Fruit fly (Drosophila melanogaster) whole organism, embryonic: ENCODE results near the gene opa.

Experiments
- Atf3 ChIP-seq: fragments of 200-800 bp; sonication (Bioruptor generic); optimal IDR thresholded peaks from 3 replicates; lab custom pipeline; 2016; ENCODE audit warnings: missing biosample characterization, missing genetic modification characterization
- Awh ChIP-seq: fragments of 200-800 bp; sonication (Bioruptor generic); IDR thresholded peaks from 2 replicates; pipeline ENCODE4, ENCODE4 v1.3.6; 2022; ENCODE audit warnings: missing biosample characterization, missing genetic modification characterization
- CG11247 ChIP-seq: fragments of 200-800 bp; sonication (Bioruptor generic); IDR thresholded peaks from 2 replicates; pipeline ENCODE4 v1.3.6; 2022; ENCODE audit warnings: missing biosample characterization, missing genetic modification characterization
- CG12219 ChIP-seq: fragments of 200-800 bp; sonication (Bioruptor generic); optimal IDR thresholded peaks from 3 replicates; lab custom pipeline; 2018; ENCODE audit warnings: missing biosample characterization, mild to moderate bottlenecking, missing genetic modification characterization
- CG12236 ChIP-seq: fragments of 200-800 bp; sonication (Bioruptor generic); optimal IDR thresholded peaks from 2 replicates; lab custom pipeline; 2016; ENCODE audit warnings: missing biosample characterization, missing genetic modification characterization
- CG14441 ChIP-seq: fragments of 200-800 bp; sonication (Bioruptor generic); IDR thresholded peaks from 2 replicates; pipeline ENCODE4 v1.3.6; 2022; ENCODE audit warnings: missing biosample characterization, missing genetic modification characterization
- CG16813 ChIP-seq: fragments of 200-800 bp; sonication (Bioruptor generic); IDR thresholded peaks from 3 replicates; pipeline ENCODE4 v1.3.6; 2022; ENCODE audit warnings: missing biosample characterization, missing genetic modification characterization; ENCODE audit not compliant: partially characterized antibody
- CG17612 ChIP-seq: fragments of 200-800 bp; sonication (Bioruptor generic); IDR thresholded peaks from 2 replicates; pipeline ENCODE4 v1.3.6; 2022; ENCODE audit warnings: missing biosample characterization, missing genetic modification characterization
- CG18599 ChIP-seq: fragments of 200-800 bp; sonication (Bioruptor generic); optimal IDR thresholded peaks from 3 replicates; lab custom pipeline; 2017; ENCODE audit warnings: missing biosample characterization, missing genetic modification characterization, mild to moderate bottlenecking, moderate library complexity, missing genetic modification reagents
- CG2116 ChIP-seq: fragments of 200-800 bp; sonication (Bioruptor generic); optimal IDR thresholded peaks from 3 replicates; lab custom pipeline; 2018; ENCODE audit warnings: missing biosample characterization, mild to moderate bottlenecking, missing genetic modification characterization
- CG2129 ChIP-seq: fragments of 200-800 bp; sonication (Bioruptor generic); IDR thresholded peaks from 2 replicates; pipeline ENCODE4 v1.3.6; 2022; ENCODE audit warnings: missing biosample characterization, missing genetic modification characterization; ENCODE audit not compliant: partially characterized antibody
- CG31224 ChIP-seq: fragments of 200-800 bp; sonication (Bioruptor generic); IDR thresholded peaks from 2 replicates; pipeline ENCODE4 v1.3.6; 2022; ENCODE audit warnings: missing biosample characterization, missing genetic modification characterization
- CG3847 ChIP-seq: fragments of 200-800 bp; sonication (Bioruptor generic); IDR thresholded peaks from 2 replicates; pipeline ENCODE4 v1.3.6; 2022; ENCODE audit warnings: missing biosample characterization, missing genetic modification characterization
- CG4617 ChIP-seq: fragments of 200-800 bp; sonication (Bioruptor generic); optimal IDR thresholded peaks from 3 replicates; lab custom pipeline; 2016; ENCODE audit warnings: missing biosample characterization, missing genetic modification characterization, borderline replicate concordance
- CG4730 ChIP-seq: fragments of 200-800 bp; sonication (Bioruptor generic); IDR thresholded peaks from 2 replicates; pipeline ENCODE4 v1.3.6; 2022; ENCODE audit warnings: missing biosample characterization, missing genetic modification characterization
- CG6175 ChIP-seq: fragments of 200-800 bp; sonication (Bioruptor generic); IDR thresholded peaks from 3 replicates; pipeline ENCODE4 v1.3.6; 2022; ENCODE audit warnings: missing biosample characterization, missing genetic modification characterization
- CG6654 ChIP-seq: fragments of 200-800 bp; sonication (Bioruptor generic); optimal IDR thresholded peaks from 2 replicates; lab custom pipeline; 2017; ENCODE audit warnings: missing biosample characterization, mild to moderate bottlenecking, missing genetic modification characterization
- CG8765 ChIP-seq: fragments of 200-800 bp; sonication (Bioruptor generic); IDR thresholded peaks from 2 replicates; pipeline ENCODE4 v1.3.6; 2022; ENCODE audit warnings: missing biosample characterization, missing genetic modification characterization
- CG9797 ChIP-seq: fragments of 200-800 bp; sonication (Bioruptor generic); optimal IDR thresholded peaks from 3 replicates; lab custom pipeline; 2018; ENCODE audit warnings: missing biosample characterization, mild to moderate bottlenecking, missing genetic modification characterization
- CG9876 ChIP-seq: fragments of 200-800 bp; sonication (Bioruptor generic); optimal IDR thresholded peaks from 2 replicates; lab custom pipeline; 2016; ENCODE audit warnings: missing biosample characterization, missing genetic modification characterization
- CTCF ChIP-seq: fragments of 200-800 bp; sonication (Bioruptor generic); optimal IDR thresholded peaks from 2 replicates; lab custom pipeline; 2017; ENCODE audit warnings: missing biosample characterization, mild to moderate bottlenecking, missing genetic modification characterization, moderate library complexity
- CrebB ChIP-seq: fragments of 200-800 bp; sonication (Bioruptor generic); optimal IDR thresholded peaks from 3 replicates; lab custom pipeline; 2018; ENCODE audit warnings: missing biosample characterization, mild to moderate bottlenecking, missing genetic modification characterization
- E2f2 ChIP-seq: fragments of 200-800 bp; sonication (Bioruptor generic); IDR thresholded peaks from 2 replicates; pipeline ENCODE4 v1.3.6; 2022; ENCODE audit warnings: missing biosample characterization, missing genetic modification characterization
- H2.0 ChIP-seq: fragments of 200-800 bp; sonication (Bioruptor generic); IDR thresholded peaks from 2 replicates; pipeline ENCODE4 v1.3.6; 2022; ENCODE audit warnings: missing biosample characterization, missing genetic modification characterization
- HmgZ ChIP-seq: fragments of 200-800 bp; sonication (Bioruptor generic); optimal IDR thresholded peaks from 2 replicates; lab custom pipeline; 2018; ENCODE audit warnings: missing biosample characterization, mild to moderate bottlenecking, missing genetic modification characterization
- Lim3 ChIP-seq: fragments of 200-800 bp; sonication (Bioruptor generic); IDR thresholded peaks from 2 replicates; pipeline ENCODE4 v1.3.6; 2022; ENCODE audit warnings: missing biosample characterization, missing genetic modification characterization
- MESR4 ChIP-seq: fragments of 200-800 bp; sonication (Bioruptor generic); optimal IDR thresholded peaks from 2 replicates; lab custom pipeline; 2018; ENCODE audit warnings: missing biosample characterization, mild to moderate bottlenecking, missing genetic modification characterization, moderate library complexity
- MTF-1 ChIP-seq: fragments of 200-800 bp; sonication (Bioruptor generic); optimal IDR thresholded peaks from 2 replicates; lab custom pipeline; 2018; ENCODE audit warnings: missing biosample characterization, mild to moderate bottlenecking, missing genetic modification characterization, borderline replicate concordance
- Mrtf ChIP-seq: fragments of 200-800 bp; sonication (Bioruptor generic); IDR thresholded peaks from 3 replicates; pipeline ENCODE4 v1.3.6; 2022; ENCODE audit warnings: missing biosample characterization, missing genetic modification characterization
- NfI ChIP-seq: fragments of 200-800 bp; sonication (Bioruptor generic); optimal IDR thresholded peaks from 3 replicates; lab custom pipeline; 2018; ENCODE audit warnings: missing biosample characterization, mild to moderate bottlenecking, missing genetic modification characterization, moderate library complexity
- Ptx1 ChIP-seq: fragments of 200-800 bp; sonication (Bioruptor generic); IDR thresholded peaks from 2 replicates; pipeline ENCODE4 v1.3.6; 2022; ENCODE audit warnings: missing biosample characterization, missing genetic modification characterization
- Sin3A ChIP-seq: fragments of >200 bp; optimal IDR thresholded peaks from 2 replicates; lab custom pipeline; 2018
- Usf ChIP-seq: fragments of 200-800 bp; sonication (Bioruptor generic); optimal IDR thresholded peaks from 2 replicates; lab custom pipeline; 2017; ENCODE audit warnings: missing genotype, missing biosample characterization, missing genetic modification characterization
- Xbp1 ChIP-seq: fragments of 200-800 bp; sonication (Bioruptor generic); optimal IDR thresholded peaks from 3 replicates; lab custom pipeline; 2016; ENCODE audit warnings: missing biosample characterization, mild to moderate bottlenecking, missing genetic modification characterization
- aop ChIP-seq: fragments of 200-800 bp; sonication (Bioruptor generic); IDR thresholded peaks from 2 replicates; pipeline ENCODE4 v1.3.6; 2022; ENCODE audit warnings: missing biosample characterization, missing genetic modification characterization
- cad ChIP-seq: fragments of >200 bp; optimal IDR thresholded peaks from 2 replicates; lab custom pipeline; 2017; ENCODE audit warnings: missing biosample characterization, missing genetic modification characterization
- cg ChIP-seq: fragments of 200-800 bp; sonication (Bioruptor generic); optimal IDR thresholded peaks from 3 replicates; lab custom pipeline; 2019; ENCODE audit warnings: missing biosample characterization, mild to moderate bottlenecking, missing genetic modification characterization, moderate library complexity
- disco-r ChIP-seq: fragments of 200-800 bp; sonication (Bioruptor generic); optimal IDR thresholded peaks from 2 replicates; lab custom pipeline; 2016; ENCODE audit warnings: missing biosample characterization, missing genetic modification characterization
- dmrt99B ChIP-seq: fragments of 200-800 bp; sonication (Bioruptor generic); optimal IDR thresholded peaks from 2 replicates; lab custom pipeline; 2018; ENCODE audit warnings: missing biosample characterization, mild to moderate bottlenecking, missing genetic modification characterization, moderate library complexity
- esg ChIP-seq: fragments of 200-800 bp; sonication (Bioruptor generic); conservative IDR thresholded peaks from 2 replicates; pipeline ENCODE4 v1.3.6; 2022; ENCODE audit warnings: missing biosample characterization, missing genetic modification characterization
- ftz-f1 ChIP-seq: fragments of 200-800 bp; sonication (Bioruptor generic); optimal IDR thresholded peaks from 2 replicates; lab custom pipeline; 2016; ENCODE audit warnings: missing biosample characterization, missing genetic modification characterization
- gt ChIP-seq: fragments of 200-800 bp; sonication (Bioruptor generic); IDR thresholded peaks from 2 replicates; pipeline ENCODE4 v1.3.6; 2022; ENCODE audit warnings: missing biosample characterization, missing genetic modification characterization
- insv ChIP-seq, 2 experiments: fragments of 200-800 bp; sonication (Bioruptor generic); optimal IDR thresholded peaks; 3 replicates each; lab custom pipeline; 2016 to 2018; ENCODE audit warnings: missing biosample characterization in 2 of 2, missing genetic modification characterization in 2 of 2
- jigr1 ChIP-seq: fragments of 200-800 bp; sonication (Bioruptor generic); IDR thresholded peaks from 3 replicates; pipeline ENCODE4 v1.3.6; 2022; ENCODE audit warnings: missing biosample characterization, missing genetic modification characterization
- klu ChIP-seq: fragments of 200-800 bp; sonication (Bioruptor generic); IDR thresholded peaks from 2 replicates; pipeline ENCODE4 v1.3.6; 2022; ENCODE audit warnings: missing biosample characterization, missing genetic modification characterization
- lmd ChIP-seq: fragments of 200-800 bp; sonication (Bioruptor generic); IDR thresholded peaks from 2 replicates; pipeline ENCODE4 v1.3.6; 2022; ENCODE audit warnings: missing biosample characterization, missing genetic modification characterization
- pan ChIP-seq, 4 experiments: fragments of >200 bp in 3 of 4; fragments of 200-800 bp in 1 of 4; sonication (Bioruptor generic) in 1 of 4; optimal IDR thresholded peaks in 3 of 4; IDR thresholded peaks in 1 of 4; 2 replicates each; pipeline versions ENCODE4 v1.3.6 to Lab custom; 2017 to 2022; ENCODE audit warnings: missing biosample characterization in 2 of 4, missing genetic modification characterization in 2 of 4, mixed read lengths in 1 of 4
- pita ChIP-seq: fragments of 200-800 bp; sonication (Bioruptor generic); optimal IDR thresholded peaks from 2 replicates; lab custom pipeline; 2017; ENCODE audit warnings: missing biosample characterization, mild to moderate bottlenecking, missing genetic modification characterization
- pzg ChIP-seq: fragments of 200-800 bp; sonication (Bioruptor generic); optimal IDR thresholded peaks from 3 replicates; lab custom pipeline; 2018; ENCODE audit warnings: missing biosample characterization, mild to moderate bottlenecking, missing genetic modification characterization, moderate library complexity
- rib ChIP-seq: fragments of 200-800 bp; sonication (Bioruptor generic); IDR thresholded peaks from 2 replicates; pipeline ENCODE4 v1.3.6; 2022; ENCODE audit warnings: missing biosample characterization, missing genetic modification characterization
- seq ChIP-seq: fragments of 200-800 bp; sonication (Bioruptor generic); IDR thresholded peaks from 2 replicates; pipeline ENCODE4 v1.3.6; 2022; ENCODE audit warnings: missing biosample characterization, missing genetic modification characterization
- vnd ChIP-seq: fragments of 200-800 bp; sonication (Bioruptor generic); IDR thresholded peaks from 3 replicates; pipeline ENCODE4 v1.3.6; 2022; ENCODE audit warnings: missing biosample characterization, missing genetic modification characterization; ENCODE audit not compliant: partially characterized antibody

The opa gene

DNA sequence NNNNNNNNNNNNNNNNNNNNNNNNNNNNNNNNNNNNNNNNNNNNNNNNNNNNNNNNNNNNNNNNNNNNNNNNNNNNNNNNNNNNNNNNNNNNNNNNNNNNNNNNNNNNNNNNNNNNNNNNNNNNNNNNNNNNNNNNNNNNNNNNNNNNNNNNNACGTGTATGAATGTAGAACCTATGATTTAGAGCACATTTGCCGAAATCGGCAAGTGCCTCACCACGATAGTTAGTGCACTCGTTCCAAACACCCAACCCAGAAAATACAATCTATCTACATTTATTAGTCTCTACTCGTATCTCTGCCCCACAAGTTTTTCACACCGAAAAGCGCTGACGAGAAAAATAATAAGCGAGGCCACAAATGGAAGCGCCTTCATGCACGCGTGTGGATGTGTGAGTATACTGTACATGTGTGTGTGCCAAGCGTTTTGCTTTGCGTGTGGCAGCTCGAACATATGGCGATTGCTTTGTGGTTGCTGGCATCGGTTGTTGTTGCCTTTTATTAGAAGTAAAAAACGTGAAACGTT lies 48.4 kb upstream of the opa start (continued):
- TF ChIP-seq Usf (GFP tag; lab: Kevin White, UChicago) (no peak), dmrt99B (tag; lab: Kevin White, UChicago) (peak; percentile 29), Lim3 (GFP tag; lab: Robert Waterston, UW) (no peak), CG4617 (GFP tag; lab: Kevin White, UChicago) (no peak), cad (no peak), pan (optimal IDR thresholded peaks at IDR 0.05; lab: Kevin White, UChicago) (no peak), pan (GFP tag; optimal IDR thresholded peaks at IDR 0.05 in 1 of 2, IDR thresholded peaks at IDR 0.05 in 1 of 2) (no peak), rib (GFP tag; lab: Robert Waterston, UW) (0 out of 2 replicates have a peak, but pooled peaks have one; percentile 33), CG17612 (GFP tag; lab: Robert Waterston, UW) (no peak), klu (no peak), NfI (GFP tag; lab: Kevin White, UChicago) (peak; percentile 39), vnd (GFP tag; lab: Robert Waterston, UW) (0 out of 3 replicates have a peak, but pooled peaks have one; percentile 8), insv (GFP tag; optimal IDR thresholded peaks at IDR 0.05; lab: Kevin White, UChicago) (no peak), CG11247 (GFP tag; lab: Robert Waterston, UW) (no peak), CG9797 (GFP tag; lab: Kevin White, UChicago) (no peak), gt (GFP tag; lab: Robert Waterston, UW) (no peak), aop (no peak), CG2116 (GFP tag; lab: Kevin White, UChicago) (no peak), MESR4 (GFP tag; lab: Kevin White, UChicago) (no peak), Xbp1 (GFP tag; lab: Kevin White, UChicago) (peak; percentile 10), esg (GFP tag; lab: Robert Waterston, UW) (no peak; the same call in 1 of the 2 replicates), CG16813 (peak; percentile 24; the same call in 1 of the 3 replicates), CG14441 (GFP tag; lab: Robert Waterston, UW) (peak; percentile 53), pita (no peak), Atf3 (GFP tag; lab: Kevin White, UChicago) (no peak), CG4730 (GFP tag; lab: Robert Waterston, UW) (no peak), CG8765 (no peak), CG6654 (no peak), HmgZ (tag; lab: Kevin White, UChicago) (peak; percentile 4), Awh (GFP tag; lab: Robert Waterston, UW) (no peak), CG2129 (GFP tag; lab: Robert Waterston, UW) (no peak), pzg (no peak), CTCF (no peak), CrebB (tag; lab: Kevin White, UChicago) (no peak), CG12236 (no peak), CG18599 (GFP tag; lab: Kevin White, UChicago) (no peak), ftz-f1 (GFP tag; lab: Kevin White, UChicago) (peak; percentile 68), jigr1 (no peak), lmd (GFP tag; lab: Robert Waterston, UW) (peak; percentile 41), cg (GFP tag; lab: Kevin White, UChicago) (peak; percentile 86), CG12219 (GFP tag; lab: Kevin White, UChicago) (peak; percentile 28), seq (GFP tag; lab: Robert Waterston, UW) (peak; percentile 29; the same call in 1 of the 2 replicates), CG9876 (no peak), CG3847 (no peak), Mrtf (GFP tag; lab: Robert Waterston, UW) (no peak), E2f2 (no peak), Sin3A (lab: Kevin White, UChicago) (no peak), CG6175 (GFP tag; lab: Robert Waterston, UW) (peak; percentile 91), MTF-1 (GFP tag; lab: Kevin White, UChicago) (no peak), disco-r (GFP tag; lab: Kevin White, UChicago) (no peak), Ptx1 (GFP tag; lab: Robert Waterston, UW) (0 out of 2 replicates have a peak, but pooled peaks have one; percentile 39), CG31224 (GFP tag; lab: Robert Waterston, UW) (no peak), H2.0 (GFP tag; lab: Robert Waterston, UW) (peak; percentile 27; the same call in 1 of the 2 replicates)
